Fruit fly (Drosophila melanogaster) whole organism, embryonic: Measurements from ENCODE around the gene tbrd-1.

Source experiments
- Bteb2 ChIP-seq: fragments of 200-800 bp; sonication (Bioruptor generic); optimal IDR thresholded peaks from 2 replicates; lab custom pipeline; 2016; ENCODE audit warnings: missing biosample characterization, missing genetic modification characterization
- CG1024 ChIP-seq: fragments of 200-800 bp; sonication (Bioruptor generic); IDR thresholded peaks from 2 replicates; pipeline ENCODE4 v1.3.6; 2022; ENCODE audit warnings: missing biosample characterization, missing genetic modification characterization
- CG12744 ChIP-seq: fragments of 200-800 bp; sonication (Bioruptor generic); optimal IDR thresholded peaks from 2 replicates; lab custom pipeline; 2016; ENCODE audit warnings: missing biosample characterization, missing genetic modification characterization
- CG13424 ChIP-seq: fragments of 200-800 bp; sonication (Bioruptor generic); optimal IDR thresholded peaks from 2 replicates; lab custom pipeline; 2019; ENCODE audit warnings: missing biosample characterization, mild to moderate bottlenecking, missing genetic modification characterization, moderate library complexity
- CG15011 ChIP-seq: fragments of 200-800 bp; sonication (Bioruptor generic); optimal IDR thresholded peaks from 3 replicates; lab custom pipeline; 2018; ENCODE audit warnings: missing biosample characterization, mild to moderate bottlenecking, missing genetic modification characterization
- CG15073 ChIP-seq: fragments of 200-800 bp; sonication (Bioruptor generic); optimal IDR thresholded peaks from 2 replicates; lab custom pipeline; 2016; ENCODE audit warnings: missing biosample characterization, missing genetic modification characterization
- CG1529 ChIP-seq: fragments of 200-800 bp; sonication (Bioruptor generic); optimal IDR thresholded peaks from 3 replicates; lab custom pipeline; 2018; ENCODE audit warnings: missing biosample characterization, missing genetic modification characterization
- CG15601 ChIP-seq: fragments of 200-800 bp; sonication (Bioruptor generic); optimal IDR thresholded peaks from 3 replicates; lab custom pipeline; 2019; ENCODE audit warnings: missing biosample characterization, mild to moderate bottlenecking, missing genetic modification characterization, moderate library complexity
- CG17328 ChIP-seq: fragments of 200-800 bp; sonication (Bioruptor generic); IDR thresholded peaks from 2 replicates; pipeline ENCODE4 v1.3.6; 2022; ENCODE audit warnings: missing biosample characterization, missing genetic modification characterization
- CG17829 ChIP-seq: fragments of 200-800 bp; optimal IDR thresholded peaks from 2 replicates; lab custom pipeline; 2019; ENCODE audit warnings: missing biosample characterization, mild to moderate bottlenecking, missing genetic modification characterization, moderate library complexity
- CG2116 ChIP-seq: fragments of 200-800 bp; sonication (Bioruptor generic); optimal IDR thresholded peaks from 3 replicates; lab custom pipeline; 2018; ENCODE audit warnings: missing biosample characterization, mild to moderate bottlenecking, missing genetic modification characterization
- CG30020 ChIP-seq: fragments of 200-800 bp; optimal IDR thresholded peaks from 2 replicates; lab custom pipeline; 2019; ENCODE audit warnings: missing biosample characterization, mild to moderate bottlenecking, missing genetic modification characterization, moderate library complexity
- CG5953 ChIP-seq: fragments of 200-800 bp; sonication (Bioruptor generic); IDR thresholded peaks from 2 replicates; pipeline ENCODE4 v1.3.6; 2022; ENCODE audit warnings: missing biosample characterization, missing genetic modification characterization
- CG8281 ChIP-seq: fragments of 200-800 bp; sonication (Bioruptor generic); optimal IDR thresholded peaks from 2 replicates; lab custom pipeline; 2018; ENCODE audit warnings: missing biosample characterization, mild to moderate bottlenecking, missing genetic modification characterization, moderate library complexity
- CG8359 ChIP-seq: fragments of 200-800 bp; sonication (Bioruptor generic); optimal IDR thresholded peaks from 2 replicates; lab custom pipeline; 2017; ENCODE audit warnings: missing biosample characterization, mild to moderate bottlenecking, missing genetic modification characterization, borderline replicate concordance
- CTCF ChIP-seq: fragments of 200-800 bp; sonication (Bioruptor generic); optimal IDR thresholded peaks from 2 replicates; lab custom pipeline; 2017; ENCODE audit warnings: missing biosample characterization, mild to moderate bottlenecking, missing genetic modification characterization, moderate library complexity
- Dll ChIP-seq: fragments of 200-800 bp; sonication (Bioruptor generic); IDR thresholded peaks from 4 replicates; pipeline ENCODE4 v1.3.6; 2022; ENCODE audit warnings: missing biosample characterization, missing genetic modification characterization; ENCODE audit not compliant: partially characterized antibody
- Doc2 ChIP-seq: fragments of 200-800 bp; sonication (Bioruptor generic); IDR thresholded peaks from 2 replicates; pipeline ENCODE4 v1.3.6; 2022; ENCODE audit warnings: missing biosample characterization, missing genetic modification characterization
- Fer3 ChIP-seq: fragments of 200-800 bp; sonication (Bioruptor generic); optimal IDR thresholded peaks from 2 replicates; lab custom pipeline; 2018; ENCODE audit warnings: missing biosample characterization, mild to moderate bottlenecking, missing genetic modification characterization, moderate library complexity
- HLH54F ChIP-seq: fragments of 200-800 bp; sonication (Bioruptor generic); optimal IDR thresholded peaks from 3 replicates; lab custom pipeline; 2016; ENCODE audit warnings: missing biosample characterization, missing genetic modification characterization
- Hmr ChIP-seq: fragments of 200-800 bp; sonication (Bioruptor generic); optimal IDR thresholded peaks from 3 replicates; lab custom pipeline; 2017; ENCODE audit warnings: mild to moderate bottlenecking, missing biosample characterization, missing genetic modification reagents, missing genetic modification characterization
- Hr51 ChIP-seq, 2 experiments: fragments of 200-800 bp; sonication (Bioruptor generic); optimal IDR thresholded peaks; 2 replicates in 1 of 2; 3 replicates in 1 of 2; lab custom pipeline; 2016 to 2018; ENCODE audit warnings: missing biosample characterization in 2 of 2, missing genetic modification characterization in 2 of 2, mild to moderate bottlenecking in 1 of 2, moderate library complexity in 1 of 2
- Lhr ChIP-seq: fragments of 200-800 bp; sonication (Bioruptor generic); optimal IDR thresholded peaks from 3 replicates; lab custom pipeline; 2017; ENCODE audit warnings: mild to moderate bottlenecking, missing biosample characterization, missing genetic modification reagents, missing genetic modification characterization
- Lim3 ChIP-seq: fragments of 200-800 bp; sonication (Bioruptor generic); IDR thresholded peaks from 2 replicates; pipeline ENCODE4 v1.3.6; 2022; ENCODE audit warnings: missing biosample characterization, missing genetic modification characterization
- Mes4 ChIP-seq: fragments of 200-800 bp; sonication (Bioruptor generic); optimal IDR thresholded peaks from 2 replicates; lab custom pipeline; 2016; ENCODE audit warnings: missing biosample characterization, missing genetic modification characterization
- Myb ChIP-seq: fragments of 200-800 bp; sonication (Bioruptor generic); optimal IDR thresholded peaks from 2 replicates; lab custom pipeline; 2016; ENCODE audit warnings: missing biosample characterization, missing genetic modification characterization
- Poxn ChIP-seq: fragments of 200-800 bp; sonication (Bioruptor generic); IDR thresholded peaks from 2 replicates; pipeline ENCODE4 v1.3.6; 2022; ENCODE audit warnings: missing biosample characterization, missing genetic modification characterization
- Ptx1 ChIP-seq: fragments of 200-800 bp; sonication (Bioruptor generic); IDR thresholded peaks from 2 replicates; pipeline ENCODE4 v1.3.6; 2022; ENCODE audit warnings: missing biosample characterization, missing genetic modification characterization
- Spps ChIP-seq: fragments of 200-800 bp; sonication (Bioruptor generic); optimal IDR thresholded peaks from 2 replicates; lab custom pipeline; 2018; ENCODE audit warnings: missing biosample characterization, mild to moderate bottlenecking, missing genetic modification characterization
- Trl ChIP-seq, 3 experiments: fragments of >200 bp in 2 of 3; fragments of 200-800 bp in 1 of 3; sonication (Bioruptor generic) in 1 of 3; optimal IDR thresholded peaks; 2 replicates in 1 of 3; 3 replicates in 2 of 3; lab custom pipeline; 2016 to 2017; ENCODE audit warnings: missing biosample characterization in 1 of 3, missing genetic modification characterization in 1 of 3
- abd-A ChIP-seq: fragments of 200-800 bp; sonication (Bioruptor generic); optimal IDR thresholded peaks from 3 replicates; lab custom pipeline; 2019; ENCODE audit warnings: missing biosample characterization, mild to moderate bottlenecking, missing genetic modification characterization, moderate library complexity
- amos ChIP-seq: fragments of 200-800 bp; sonication (Bioruptor generic); IDR thresholded peaks from 2 replicates; pipeline ENCODE4 v1.3.6; 2022; ENCODE audit warnings: missing biosample characterization, missing genetic modification characterization; ENCODE audit not compliant: partially characterized antibody
- crc ChIP-seq: fragments of 200-800 bp; sonication (Bioruptor generic); optimal IDR thresholded peaks from 2 replicates; lab custom pipeline; 2016; ENCODE audit warnings: missing biosample characterization, missing genetic modification characterization
- crp ChIP-seq, 2 experiments: fragments of 200-800 bp; sonication (Bioruptor generic); optimal IDR thresholded peaks; 2 replicates in 1 of 2; 3 replicates in 1 of 2; lab custom pipeline; 2017; ENCODE audit warnings: missing biosample characterization in 2 of 2, missing genetic modification characterization in 2 of 2, mild to moderate bottlenecking in 1 of 2, moderate library complexity in 1 of 2
- ewg ChIP-seq: fragments of 200-800 bp; sonication (Bioruptor generic); optimal IDR thresholded peaks from 3 replicates; lab custom pipeline; 2017; ENCODE audit warnings: mild to moderate bottlenecking, missing biosample characterization, missing genetic modification reagents, missing genetic modification characterization
- gcm ChIP-seq: fragments of 200-800 bp; sonication (Bioruptor generic); optimal IDR thresholded peaks from 2 replicates; lab custom pipeline; 2019; ENCODE audit warnings: missing biosample characterization, mild to moderate bottlenecking, missing genetic modification characterization, moderate library complexity
- gt ChIP-seq: fragments of 200-800 bp; sonication (Bioruptor generic); IDR thresholded peaks from 2 replicates; pipeline ENCODE4 v1.3.6; 2022; ENCODE audit warnings: missing biosample characterization, missing genetic modification characterization
- hbn ChIP-seq: fragments of 200-800 bp; sonication (Bioruptor generic); IDR thresholded peaks from 2 replicates; pipeline ENCODE4 v1.3.6; 2022; ENCODE audit warnings: missing biosample characterization, missing genetic modification characterization; ENCODE audit not compliant: partially characterized antibody
- lmd ChIP-seq: fragments of 200-800 bp; sonication (Bioruptor generic); IDR thresholded peaks from 2 replicates; pipeline ENCODE4 v1.3.6; 2022; ENCODE audit warnings: missing biosample characterization, missing genetic modification characterization
- nau ChIP-seq: fragments of 200-800 bp; sonication (Bioruptor generic); optimal IDR thresholded peaks from 3 replicates; lab custom pipeline; 2017; ENCODE audit warnings: missing biosample characterization, mild to moderate bottlenecking, missing genetic modification characterization, missing genetic modification reagents
- nerfin-2 ChIP-seq: fragments of 200-800 bp; sonication (Bioruptor generic); IDR thresholded peaks from 2 replicates; pipeline ENCODE4 v1.3.6; 2022; ENCODE audit warnings: missing biosample characterization, missing genetic modification characterization; ENCODE audit not compliant: partially characterized antibody
- nmo ChIP-seq: fragments of 200-800 bp; sonication (Bioruptor generic); optimal IDR thresholded peaks from 2 replicates; lab custom pipeline; 2018; ENCODE audit warnings: missing biosample characterization, mild to moderate bottlenecking, missing genetic modification characterization, moderate library complexity
- odd ChIP-seq: fragments of 200-800 bp; sonication (Bioruptor generic); optimal IDR thresholded peaks from 2 replicates; lab custom pipeline; 2017; ENCODE audit warnings: missing biosample characterization, mild to moderate bottlenecking, missing genetic modification characterization
- pzg ChIP-seq: fragments of 200-800 bp; sonication (Bioruptor generic); optimal IDR thresholded peaks from 3 replicates; lab custom pipeline; 2018; ENCODE audit warnings: missing biosample characterization, mild to moderate bottlenecking, missing genetic modification characterization, moderate library complexity
- repo ChIP-seq: fragments of 200-800 bp; sonication (Bioruptor generic); optimal IDR thresholded peaks from 2 replicates; lab custom pipeline; 2016; ENCODE audit warnings: missing biosample characterization, missing genetic modification characterization
- sens-2 ChIP-seq: fragments of 200-800 bp; sonication (Bioruptor generic); IDR thresholded peaks from 2 replicates; pipeline ENCODE4 v1.3.6; 2022; ENCODE audit warnings: missing biosample characterization, missing genetic modification characterization
- so ChIP-seq: fragments of 200-800 bp; sonication (Bioruptor generic); IDR thresholded peaks from 3 replicates; pipeline ENCODE4 v1.3.6; 2022; ENCODE audit warnings: missing biosample characterization, missing genetic modification characterization
- tio ChIP-seq: fragments of 200-800 bp; sonication (Bioruptor generic); optimal IDR thresholded peaks from 2 replicates; lab custom pipeline; 2017; ENCODE audit warnings: missing biosample characterization, missing genetic modification characterization, inconsistent platforms
- vnd ChIP-seq: fragments of 200-800 bp; sonication (Bioruptor generic); IDR thresholded peaks from 3 replicates; pipeline ENCODE4 v1.3.6; 2022; ENCODE audit warnings: missing biosample characterization, missing genetic modification characterization; ENCODE audit not compliant: partially characterized antibody
- wdn ChIP-seq: fragments of 200-800 bp; sonication (Bioruptor generic); IDR thresholded peaks from 2 replicates; pipeline ENCODE4 v1.3.6; 2022; ENCODE audit warnings: missing biosample characterization, missing genetic modification characterization

The tbrd-1 gene

dm6 chr3R:23927429-23927828 lies 34.1 kb upstream of the tbrd-1 start, which contains the start of gene CG13601 (continued):
- TF ChIP-seq Hr51 (GFP tag; optimal IDR thresholded peaks at IDR 0.05; lab: Kevin White, UChicago) (no peak), CG1024 (GFP tag; lab: Robert Waterston, UW) (no peak), CG30020 (tag; lab: Kevin White, UChicago) (peak; percentile 16), Trl (optimal IDR thresholded peaks at IDR 0.05; lab: Kevin White, UChicago) (no peak), Trl (GFP tag; optimal IDR thresholded peaks at IDR 0.05; lab: Kevin White, UChicago) (no peak), CG2116 (peak; percentile 25), lmd (GFP tag; lab: Robert Waterston, UW) (peak; percentile 48; the same call in 1 of the 2 replicates), sens-2 (GFP tag; lab: Robert Waterston, UW) (no peak), CG5953 (no peak), gt (GFP tag; lab: Robert Waterston, UW) (no peak), CG17328 (GFP tag; lab: Robert Waterston, UW) (no peak), nmo (GFP tag; lab: Kevin White, UChicago) (peak; percentile 33), nau (GFP tag; lab: Kevin White, UChicago) (no peak), Dll (peak; percentile 88), Myb (GFP tag; lab: Kevin White, UChicago) (peak; percentile 87), Lim3 (GFP tag; lab: Robert Waterston, UW) (no peak), Fer3 (tag; lab: Kevin White, UChicago) (no peak), CG8359 (GFP tag; lab: Kevin White, UChicago) (no peak), HLH54F (GFP tag; lab: Kevin White, UChicago) (no peak), pzg (GFP tag; lab: Kevin White, UChicago) (peak; percentile 50), wdn (GFP tag; lab: Robert Waterston, UW) (no peak), Ptx1 (GFP tag; lab: Robert Waterston, UW) (0 out of 2 replicates have a peak, but pooled peaks have one; percentile 37), so (GFP tag; lab: Robert Waterston, UW) (no peak), tio (GFP tag; lab: Kevin White, UChicago) (no peak), Hmr (GFP tag; lab: Kevin White, UChicago) (no peak), amos (peak; percentile 80), Doc2 (GFP tag; lab: Robert Waterston, UW) (no peak), nerfin-2 (peak; percentile 40; the same call in 1 of the 2 replicates), repo (GFP tag; lab: Kevin White, UChicago) (no peak), CG13424 (tag; lab: Kevin White, UChicago) (peak; percentile 47), CG8281 (no peak), gcm (peak; percentile 4), CG15073 (GFP tag; lab: Kevin White, UChicago) (no peak), CG17829 (tag; lab: Kevin White, UChicago) (peak; percentile 40), CTCF (GFP tag; lab: Kevin White, UChicago) (peak; percentile 25), Poxn (GFP tag; lab: Robert Waterston, UW) (no peak), abd-A (tag; lab: Kevin White, UChicago) (no peak), crc (no peak), vnd (GFP tag; lab: Robert Waterston, UW) (peak; percentile 71), Spps (tag; lab: Kevin White, UChicago) (no peak), hbn (GFP tag; lab: Robert Waterston, UW) (peak; percentile 82), CG1529 (no peak), CG15011 (GFP tag; lab: Kevin White, UChicago) (no peak), CG12744 (GFP tag; lab: Kevin White, UChicago) (no peak), Bteb2 (no peak), ewg (peak; percentile 39), crp (GFP tag; optimal IDR thresholded peaks at IDR 0.05; lab: Kevin White, UChicago) (no peak), Mes4 (GFP tag; lab: Kevin White, UChicago) (no peak), Lhr (GFP tag; lab: Kevin White, UChicago) (no peak), CG15601 (tag; lab: Kevin White, UChicago) (no peak), odd (GFP tag; lab: Kevin White, UChicago) (no peak)
